Worm (Caenorhabditis elegans): ENCODE results near the gene zhit-2.

- peak; percentile 59; the same call in 1 of the 2 replicates for TF ChIP-seq tbx-37 (GFP tag; conservative IDR thresholded peaks at IDR 0.05)
- no peak for TF ChIP-seq pes-1 (GFP tag; IDR thresholded peaks at IDR 0.05)
- no peak for TF ChIP-seq hnd-1 (tag; optimal IDR thresholded peaks at IDR 0.05)
- no peak for TF ChIP-seq B0310.2 (tag; optimal IDR thresholded peaks at IDR 0.05)
- no peak for TF ChIP-seq flt-1 (GFP tag; IDR thresholded peaks at IDR 0.05)
Observed at ce11 chrIII:4196301-4196987, 47.7 kb downstream of the zhit-2 start.
